Worm (Caenorhabditis elegans) whole organism, L2 larva: Measurements from ENCODE around the gene cnc-2.

Experiments
- R02D3.7 ChIP-seq: fragments of 150-350 bp; optimal IDR thresholded peaks from 2 replicates; lab custom pipeline; 2014; ENCODE audit warnings: missing biosample characterization, missing genetic modification characterization
- ZK546.5 ChIP-seq: sonication (generic microtip); optimal IDR thresholded peaks from 2 replicates; lab custom pipeline; 2017; ENCODE audit warnings: missing biosample characterization, missing genetic modification characterization
- ama-1 ChIP-seq: fragments of 150-350 bp; optimal IDR thresholded peaks from 2 replicates; lab custom pipeline; 2018; ENCODE audit warnings: inconsistent platforms
- egl-27 ChIP-seq: sonication (generic microtip); optimal IDR thresholded peaks from 3 replicates; lab custom pipeline; 2017; ENCODE audit warnings: missing biosample characterization, missing genetic modification reagents, missing genetic modification characterization
- fos-1 ChIP-seq: fragments of 150-350 bp; optimal IDR thresholded peaks from 2 replicates; lab custom pipeline; 2014; ENCODE audit warnings: missing biosample characterization, missing genetic modification characterization
- lsy-2 ChIP-seq, 2 experiments: fragments of 150-350 bp in 1 of 2; sonication (generic microtip) in 1 of 2; optimal IDR thresholded peaks; 2 replicates each; lab custom pipeline; 2014 to 2017; ENCODE audit warnings: missing biosample characterization in 2 of 2, missing genetic modification characterization in 2 of 2
- mbf-1 ChIP-seq: sonication (generic microtip); optimal IDR thresholded peaks from 2 replicates; lab custom pipeline; 2017; ENCODE audit warnings: missing biosample characterization, missing genetic modification characterization
- mdl-1 ChIP-seq, 2 experiments: fragments of 150-350 bp in 1 of 2; sonication (generic microtip) in 1 of 2; optimal IDR thresholded peaks; 2 replicates each; lab custom pipeline; 2017; ENCODE audit warnings: missing biosample characterization in 2 of 2, missing genetic modification characterization in 2 of 2
- skn-1 ChIP-seq: sonication (generic microtip); optimal IDR thresholded peaks from 2 replicates; lab custom pipeline; 2017; ENCODE audit warnings: missing biosample characterization, missing genetic modification characterization
- unc-55 ChIP-seq: fragments of 150-350 bp; sonication (generic microtip); optimal IDR thresholded peaks from 3 replicates; lab custom pipeline; 2014; ENCODE audit warnings: missing biosample characterization, missing genetic modification reagents, missing genetic modification characterization
- unc-62 ChIP-seq: fragments of 150-350 bp; optimal IDR thresholded peaks from 2 replicates; lab custom pipeline; 2014; ENCODE audit warnings: missing biosample characterization, missing genetic modification reagents, missing genetic modification characterization

DNA sequence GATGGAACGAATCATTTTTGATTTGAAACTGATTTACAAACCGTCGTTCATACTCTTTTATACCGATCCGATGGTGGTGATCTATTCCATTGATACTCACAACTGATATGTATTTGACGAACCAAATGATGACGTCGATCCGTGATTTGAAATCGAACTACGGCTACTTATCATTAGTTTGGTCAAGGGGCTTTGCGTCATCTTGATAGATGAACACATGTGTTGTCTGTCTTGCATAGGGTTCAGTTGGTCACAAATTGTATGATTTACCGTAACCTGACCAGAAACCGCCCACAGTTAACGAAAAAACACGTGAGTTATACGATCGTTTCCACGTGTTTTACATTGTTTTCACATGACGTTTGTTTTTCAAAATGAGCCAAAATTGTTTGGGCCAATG, at the start of gene cnc-2:
- TF ChIP-seq unc-62 (GFP tag; lab: Kevin White, UChicago) (no peak), skn-1 (tag; lab: Kevin White, UChicago) (no peak), lsy-2 (tag; optimal IDR thresholded peaks at IDR 0.05; lab: Kevin White, UChicago) (no peak), mbf-1 (tag; lab: Kevin White, UChicago) (no peak), unc-55 (GFP tag; lab: Kevin White, UChicago) (no peak), ZK546.5 (tag; lab: Kevin White, UChicago) (no peak), egl-27 (tag; lab: Kevin White, UChicago) (no peak), fos-1 (no peak), mdl-1 (tag; optimal IDR thresholded peaks at IDR 0.05; lab: Kevin White, UChicago) (no peak), R02D3.7 (tag; lab: Kevin White, UChicago) (no peak), ama-1 (lab: Kevin White, UChicago) (no peak)
